Fruit fly (Drosophila melanogaster): ENCODE measurements around the gene CG12231.

dm6 chrX:19521753-19522383 lies 9.7 kb downstream of the CG12231 start, which contains the start of the genes Idh3a and CoRest:
- TF ChIP-seq sc (optimal IDR thresholded peaks at IDR 0.05) (no peak), sc (GFP tag; optimal IDR thresholded peaks at IDR 0.05) (no peak), en (GFP tag; optimal IDR thresholded peaks at IDR 0.05) (no peak), Med (GFP tag) (peak; percentile 73), dm (GFP tag; optimal IDR thresholded peaks at IDR 0.05) (peak; percentile 37), gcm (GFP tag; optimal IDR thresholded peaks at IDR 0.05) (peak; percentile 68), CG17568 (GFP tag; optimal IDR thresholded peaks at IDR 0.05) (no peak), Oli (tag; optimal IDR thresholded peaks at IDR 0.05) (no peak), Atf6 (GFP tag; IDR thresholded peaks at IDR 0.05) (no peak), exex (tag; optimal IDR thresholded peaks at IDR 0.05) (no peak), Hey (tag; optimal IDR thresholded peaks at IDR 0.05) (no peak), CG14710 (tag; optimal IDR thresholded peaks at IDR 0.05) (peak; percentile 63), Sox100B (GFP tag; optimal IDR thresholded peaks at IDR 0.05) (no peak), lmd (GFP tag; IDR thresholded peaks at IDR 0.05) (no peak), dpn (GFP tag; optimal IDR thresholded peaks at IDR 0.05) (peak; percentile 15 to 41)
